Worm (Caenorhabditis elegans): ENCODE measurements around the gene isp-1.

- TF ChIP-seq R02D3.7 (tag; optimal IDR thresholded peaks at IDR 0.05) = no peak
- no peak for TF ChIP-seq ztf-11 (tag; optimal IDR thresholded peaks at IDR 0.05)
- no peak for TF ChIP-seq nhr-12 (tag; optimal IDR thresholded peaks at IDR 0.05)
These were observed at the start of gene isp-1, which contains the start of gene islo-1 for ce11 chrIV:8136005-8136512.

Data from whole organism, L3 larva.